Worm (Caenorhabditis elegans) whole organism, young adult: Measurements from ENCODE around the gene crm-1.

Experiments used
- B0035.1 ChIP-seq: sonication (generic microtip); optimal IDR thresholded peaks from 2 replicates; lab custom pipeline; 2016; ENCODE audit warnings: missing genetic modification characterization, mild to moderate bottlenecking, missing compliant biosample characterization, missing genotype, missing genetic modification reagents
- D2030.7 ChIP-seq: fragments of 200-800 bp; sonication (Bioruptor generic); IDR thresholded peaks from 2 replicates; pipeline ENCODE4 v1.3.6; 2022; ENCODE audit warnings: missing genetic modification reagents, missing genetic modification characterization, missing compliant biosample characterization
- F33H1.4 ChIP-seq: fragments of 200-800 bp; sonication (Bioruptor generic); IDR thresholded peaks from 2 replicates; pipeline ENCODE4 v1.3.6; 2022; ENCODE audit warnings: missing genetic modification reagents, missing genetic modification characterization, missing compliant biosample characterization
- F52B5.7 ChIP-seq: sonication (generic microtip); optimal IDR thresholded peaks from 2 replicates; lab custom pipeline; 2016; ENCODE audit warnings: mild to moderate bottlenecking, missing genetic modification characterization, missing compliant biosample characterization
- F57A8.1 ChIP-seq: fragments of 200-800 bp; sonication (Bioruptor generic); optimal IDR thresholded peaks from 2 replicates; lab custom pipeline; 2018; ENCODE audit warnings: mild to moderate bottlenecking, missing genetic modification characterization, moderate library complexity, missing compliant biosample characterization
- K11D2.4 ChIP-seq: fragments of 200-800 bp; sonication (Bioruptor generic); IDR thresholded peaks from 2 replicates; pipeline ENCODE4 v1.3.6; 2022; ENCODE audit warnings: missing genetic modification reagents, missing genetic modification characterization, missing compliant biosample characterization
- Y53G8AR.9 ChIP-seq: fragments of 200-800 bp; sonication (Bioruptor generic); conservative IDR thresholded peaks from 2 replicates; pipeline ENCODE4 v1.3.6; 2022; ENCODE audit warnings: missing genetic modification reagents, missing genetic modification characterization, missing compliant biosample characterization
- Y56A3A.18 ChIP-seq: fragments of 200-800 bp; sonication (Bioruptor generic); IDR thresholded peaks from 2 replicates; pipeline ENCODE4 v1.3.6; 2022; ENCODE audit warnings: missing genetic modification reagents, missing genetic modification characterization, missing compliant biosample characterization
- Y67H2A.10 ChIP-seq: fragments of 200-800 bp; sonication (Bioruptor generic); conservative IDR thresholded peaks from 2 replicates; pipeline ENCODE4 v1.3.6; 2022; ENCODE audit warnings: missing genetic modification reagents, missing genetic modification characterization, missing compliant biosample characterization
- Y79H2A.3 ChIP-seq: fragments of 200-800 bp; sonication (Bioruptor generic); conservative IDR thresholded peaks from 2 replicates; pipeline ENCODE4 v1.3.6; 2022; ENCODE audit warnings: missing genetic modification reagents, missing genetic modification characterization, missing compliant biosample characterization
- Y95B8A.8 ChIP-seq: fragments of 200-800 bp; sonication (Bioruptor generic); IDR thresholded peaks from 2 replicates; pipeline ENCODE4 v1.3.6; 2022; ENCODE audit warnings: missing genetic modification reagents, missing genetic modification characterization, missing compliant biosample characterization
- ZK185.1 ChIP-seq: sonication (generic microtip); optimal IDR thresholded peaks from 2 replicates; lab custom pipeline; 2016; ENCODE audit warnings: mild to moderate bottlenecking, missing genetic modification characterization, missing compliant biosample characterization; ENCODE audit not compliant: poor library complexity, severe bottlenecking
- aptf-2 ChIP-seq: fragments of 200-800 bp; sonication (Bioruptor generic); conservative IDR thresholded peaks from 2 replicates; pipeline ENCODE4 v1.3.6; 2022; ENCODE audit warnings: missing genetic modification reagents, missing genetic modification characterization, missing compliant biosample characterization
- atf-7 ChIP-seq: sonication (generic microtip); optimal IDR thresholded peaks from 2 replicates; lab custom pipeline; 2017; ENCODE audit warnings: mild to moderate bottlenecking, missing genetic modification characterization, missing compliant biosample characterization
- attf-3 ChIP-seq: fragments of 200-800 bp; sonication (Bioruptor generic); conservative IDR thresholded peaks from 2 replicates; pipeline ENCODE4 v1.3.6; 2022; ENCODE audit warnings: missing genetic modification reagents, missing genetic modification characterization, missing compliant biosample characterization
- attf-5 ChIP-seq: fragments of 200-800 bp; sonication (Bioruptor generic); optimal IDR thresholded peaks from 2 replicates; lab custom pipeline; 2018; ENCODE audit warnings: mild to moderate bottlenecking, missing genetic modification characterization, missing compliant biosample characterization
- attf-6 ChIP-seq: fragments of 200-800 bp; sonication (Bioruptor generic); IDR thresholded peaks from 2 replicates; pipeline ENCODE4 v1.3.6; 2022; ENCODE audit warnings: missing genetic modification reagents, missing genetic modification characterization, missing compliant biosample characterization
- ceh-27 ChIP-seq: fragments of 200-800 bp; sonication (Bioruptor generic); optimal IDR thresholded peaks from 2 replicates; lab custom pipeline; 2018; ENCODE audit warnings: mild to moderate bottlenecking, missing genetic modification characterization, moderate library complexity, missing compliant biosample characterization
- ceh-58 ChIP-seq: fragments of 200-800 bp; sonication (Bioruptor generic); IDR thresholded peaks from 2 replicates; pipeline ENCODE4 v1.3.6; 2022; ENCODE audit warnings: missing genetic modification characterization, missing compliant biosample characterization
- die-1 ChIP-seq: sonication (generic microtip); optimal IDR thresholded peaks from 2 replicates; lab custom pipeline; 2016; ENCODE audit warnings: missing genotype, mild to moderate bottlenecking, missing genetic modification characterization, missing compliant biosample characterization
- dox-1 ChIP-seq: fragments of 200-800 bp; sonication (Bioruptor generic); IDR thresholded peaks from 2 replicates; pipeline ENCODE4 v1.3.6; 2022; ENCODE audit warnings: missing genetic modification reagents, missing genetic modification characterization, missing compliant biosample characterization
- dpff-1 ChIP-seq: sonication (generic microtip); optimal IDR thresholded peaks from 2 replicates; lab custom pipeline; 2017; ENCODE audit warnings: mild to moderate bottlenecking, missing genetic modification characterization, missing compliant biosample characterization
- dpl-1 ChIP-seq: fragments of 150-350 bp; optimal IDR thresholded peaks from 2 replicates; lab custom pipeline; 2014; ENCODE audit warnings: missing biosample characterization, missing genetic modification reagents, missing genetic modification characterization
- efl-1 ChIP-seq: fragments of 150-350 bp; optimal IDR thresholded peaks from 2 replicates; lab custom pipeline; 2014; ENCODE audit warnings: missing biosample characterization, missing genetic modification reagents, missing genetic modification characterization
- egl-18 ChIP-seq: fragments of 200-800 bp; sonication (Bioruptor generic); IDR thresholded peaks from 2 replicates; pipeline ENCODE4 v1.3.6; 2022; ENCODE audit warnings: missing genetic modification reagents, missing genetic modification characterization, missing compliant biosample characterization
- him-1 ChIP-seq: sonication (generic microtip); optimal IDR thresholded peaks from 2 replicates; lab custom pipeline; 2016; ENCODE audit warnings: missing genotype, missing genetic modification reagents, missing genetic modification characterization, missing compliant biosample characterization
- hmg-1.2 ChIP-seq: fragments of 200-800 bp; sonication (Bioruptor generic); IDR thresholded peaks from 2 replicates; pipeline ENCODE4 v1.3.6; 2022; ENCODE audit warnings: missing genetic modification reagents, missing genetic modification characterization, missing compliant biosample characterization
- let-526 ChIP-seq: fragments of 200-800 bp; sonication (Bioruptor generic); IDR thresholded peaks from 2 replicates; pipeline ENCODE4 v1.3.6; 2022; ENCODE audit warnings: missing genetic modification reagents, missing genetic modification characterization, missing compliant biosample characterization
- let-607 ChIP-seq, 2 experiments: fragments of 200-800 bp in 1 of 2; sonication (Bioruptor generic) in 1 of 2; sonication (generic microtip) in 1 of 2; optimal IDR thresholded peaks; 2 replicates each; lab custom pipeline; 2016 to 2018; ENCODE audit warnings: mild to moderate bottlenecking in 2 of 2, missing compliant biosample characterization in 2 of 2, missing genetic modification characterization in 2 of 2, moderate library complexity in 2 of 2, missing genotype in 1 of 2
- lin-40 ChIP-seq: sonication (generic microtip); optimal IDR thresholded peaks from 2 replicates; lab custom pipeline; 2016; ENCODE audit warnings: missing genetic modification characterization, mild to moderate bottlenecking, missing compliant biosample characterization, missing genotype, missing genetic modification reagents
- lin-54 ChIP-seq: fragments of 200-800 bp; sonication (Bioruptor generic); optimal IDR thresholded peaks from 2 replicates; lab custom pipeline; 2018; ENCODE audit warnings: mild to moderate bottlenecking, missing genetic modification characterization, missing compliant biosample characterization
- nfyb-1 ChIP-seq: fragments of 200-800 bp; sonication (Bioruptor generic); IDR thresholded peaks from 2 replicates; pipeline ENCODE4 v1.3.6; 2022; ENCODE audit warnings: missing genetic modification reagents, missing genetic modification characterization, missing compliant biosample characterization
- nhr-120 ChIP-seq: fragments of 200-800 bp; sonication (Bioruptor generic); IDR thresholded peaks from 2 replicates; pipeline ENCODE4 v1.3.6; 2022; ENCODE audit warnings: missing genetic modification characterization, missing compliant biosample characterization
- nhr-27 ChIP-seq: fragments of 200-800 bp; sonication (Bioruptor generic); optimal IDR thresholded peaks from 2 replicates; lab custom pipeline; 2018; ENCODE audit warnings: mild to moderate bottlenecking, missing genetic modification characterization, moderate library complexity, missing compliant biosample characterization
- nhr-90 ChIP-seq: sonication (generic microtip); optimal IDR thresholded peaks from 2 replicates; lab custom pipeline; 2016; ENCODE audit warnings: missing genotype, mild to moderate bottlenecking, missing genetic modification characterization, missing compliant biosample characterization
- pbrm-1 ChIP-seq: fragments of 200-800 bp; sonication (Bioruptor generic); IDR thresholded peaks from 2 replicates; pipeline ENCODE4 v1.3.6; 2022; ENCODE audit warnings: missing genetic modification reagents, missing genetic modification characterization, missing compliant biosample characterization
- snpc-1.3 ChIP-seq: sonication (generic microtip); optimal IDR thresholded peaks from 2 replicates; lab custom pipeline; 2017; ENCODE audit warnings: missing genetic modification characterization, mild to moderate bottlenecking, missing compliant biosample characterization, antibody characterized with exemption, moderate library complexity, missing genotype, missing genetic modification reagents; ENCODE audit not compliant: insufficient read depth
- snpc-3.4 ChIP-seq: sonication (generic microtip); optimal IDR thresholded peaks from 2 replicates; lab custom pipeline; 2017; ENCODE audit warnings: missing genetic modification characterization, mild to moderate bottlenecking, missing compliant biosample characterization, antibody characterized with exemption, moderate library complexity, missing genotype, missing genetic modification reagents
- snpc-4 ChIP-seq, 5 experiments: fragments of 150-350 bp in 1 of 5; sonication (generic microtip) in 4 of 5; optimal IDR thresholded peaks; 2 replicates each; lab custom pipeline; 2014 to 2018; ENCODE audit warnings: missing genetic modification characterization in 5 of 5, missing biosample characterization in 3 of 5, antibody characterized with exemption in 2 of 5, mild to moderate bottlenecking in 2 of 5, missing compliant biosample characterization in 2 of 5, missing genotype in 2 of 5, moderate library complexity in 2 of 5, missing genetic modification reagents in 1 of 5
- tlf-1 ChIP-seq: fragments of 200-800 bp; sonication (Bioruptor generic); optimal IDR thresholded peaks from 2 replicates; lab custom pipeline; 2018; ENCODE audit warnings: mild to moderate bottlenecking, missing genetic modification characterization, missing compliant biosample characterization
- unc-130 ChIP-seq: sonication (generic microtip); optimal IDR thresholded peaks from 2 replicates; lab custom pipeline; 2016; ENCODE audit warnings: missing genetic modification reagents, missing genetic modification characterization, missing compliant biosample characterization
- unc-62 ChIP-seq: fragments of 150-350 bp; optimal IDR thresholded peaks from 2 replicates; lab custom pipeline; 2014; ENCODE audit warnings: missing biosample characterization, missing genetic modification reagents, missing genetic modification characterization
- xnd-1 ChIP-seq: sonication (generic microtip); optimal IDR thresholded peaks from 2 replicates; lab custom pipeline; 2016; ENCODE audit warnings: missing genotype, missing genetic modification reagents, missing genetic modification characterization, missing compliant biosample characterization
- zim-3 ChIP-seq: sonication (generic microtip); optimal IDR thresholded peaks from 2 replicates; lab custom pipeline; 2017; ENCODE audit warnings: mild to moderate bottlenecking, missing genetic modification characterization, moderate library complexity, missing compliant biosample characterization
- ztf-25 ChIP-seq: fragments of 200-800 bp; sonication (Bioruptor generic); IDR thresholded peaks from 2 replicates; pipeline ENCODE4 v1.3.6; 2022; ENCODE audit warnings: missing genetic modification reagents, missing genetic modification characterization, missing compliant biosample characterization
- ztf-6 ChIP-seq: fragments of 200-800 bp; sonication (Bioruptor generic); IDR thresholded peaks from 2 replicates; pipeline ENCODE4 v1.3.6; 2022; ENCODE audit warnings: missing genetic modification reagents, missing genetic modification characterization, missing compliant biosample characterization

crm-1 gene

DNA sequence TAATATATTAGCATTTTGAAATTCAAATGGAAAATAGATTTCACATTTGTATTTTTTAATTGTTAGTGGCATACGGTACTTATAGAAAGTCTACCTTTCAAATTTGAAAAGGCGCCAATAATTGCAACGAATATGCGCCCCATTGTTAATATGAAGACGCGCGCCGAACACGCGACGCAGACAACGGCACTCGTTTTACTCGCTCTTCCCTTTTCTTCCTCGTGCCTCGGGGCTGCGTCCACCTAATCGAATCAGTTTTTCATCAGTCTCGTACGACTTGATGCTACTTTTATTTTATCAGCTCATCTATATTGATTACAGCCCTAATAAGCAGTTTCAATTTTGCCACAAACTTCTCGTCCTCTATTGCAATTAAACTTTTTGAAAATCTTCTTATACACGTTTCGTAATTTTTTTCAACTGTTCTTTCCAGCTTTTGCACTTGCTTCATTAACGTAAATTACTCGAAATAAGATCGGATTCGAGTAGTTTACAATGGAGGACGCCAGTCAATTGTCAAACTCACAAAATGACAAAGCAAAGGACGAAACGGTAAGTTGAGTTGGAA lies 30.0 kb upstream of the crm-1 start, which contains the start of gene cash-1:
cash-1 (plus strand) TSS at position 432 of the 568 bp plus-strand sequence.
- TF ChIP-seq him-1 (no peak), D2030.7 (GFP tag; lab: Robert Waterston, UW) (peak; percentile 68), xnd-1 (tag; lab: Kevin White, UChicago) (peak; percentile 43), nhr-90 (tag; lab: Kevin White, UChicago) (no peak), lin-40 (tag; lab: Kevin White, UChicago) (peak; percentile 41), Y79H2A.3 (no peak), dox-1 (GFP tag; lab: Robert Waterston, UW) (peak; percentile 88), Y53G8AR.9 (GFP tag; lab: Robert Waterston, UW) (no peak), ZK185.1 (peak; percentile 47), nhr-120 (GFP tag; lab: Robert Waterston, UW) (no peak), attf-6 (peak; percentile 38; the same call in 1 of the 2 replicates), Y95B8A.8 (GFP tag; lab: Robert Waterston, UW) (peak; percentile 56; the same call in 1 of the 2 replicates), efl-1 (GFP tag; lab: Kevin White, UChicago) (peak; percentile 75), dpl-1 (GFP tag; lab: Kevin White, UChicago) (peak; percentile 68), lin-54 (GFP tag; lab: Kevin White, UChicago) (peak; percentile 83), dpff-1 (tag; lab: Kevin White, UChicago) (no peak), ceh-58 (GFP tag; lab: Robert Waterston, UW) (no peak), die-1 (tag; lab: Kevin White, UChicago) (no peak), Y56A3A.18 (no peak), F33H1.4 (peak; percentile 54), nfyb-1 (peak; percentile 41; the same call in 1 of the 2 replicates), snpc-4 (GFP tag; optimal IDR thresholded peaks at IDR 0.05; lab: Kevin White, UChicago) (no peak), snpc-4 (tag; optimal IDR thresholded peaks at IDR 0.05; lab: Kevin White, UChicago) (peak in 3 of 4 experiments; percentile 43 to 64 (median 52)), let-526 (GFP tag; lab: Robert Waterston, UW) (0 out of 2 replicates have a peak, but pooled peaks have one; percentile 55), attf-3 (GFP tag; lab: Robert Waterston, UW) (no peak), ztf-6 (GFP tag; lab: Robert Waterston, UW) (no peak), F52B5.7 (tag; lab: Kevin White, UChicago) (no peak), let-607 (tag; optimal IDR thresholded peaks at IDR 0.05; lab: Kevin White, UChicago) (peak in 1 of 2 experiments; percentile 12), B0035.1 (no peak), zim-3 (tag; lab: Kevin White, UChicago) (no peak), snpc-1.3 (no peak), F57A8.1 (GFP tag; lab: Kevin White, UChicago) (no peak), unc-62 (GFP tag; lab: Kevin White, UChicago) (no peak), atf-7 (tag; lab: Kevin White, UChicago) (no peak), tlf-1 (GFP tag; lab: Kevin White, UChicago) (peak; percentile 66), pbrm-1 (GFP tag; lab: Robert Waterston, UW) (peak; percentile 37; the same call in 1 of the 2 replicates), hmg-1.2 (peak; percentile 52; the same call in 1 of the 2 replicates), Y67H2A.10 (no peak; the same call in 1 of the 2 replicates), nhr-27 (no peak), egl-18 (no peak), K11D2.4 (GFP tag; lab: Robert Waterston, UW) (no peak), snpc-3.4 (tag; lab: Kevin White, UChicago) (peak; percentile 20), ztf-25 (GFP tag; lab: Robert Waterston, UW) (0 out of 2 replicates have a peak, but pooled peaks have one; percentile 36), unc-130 (no peak), attf-5 (peak; percentile 88), aptf-2 (GFP tag; lab: Robert Waterston, UW) (no peak), ceh-27 (GFP tag; lab: Kevin White, UChicago) (peak; percentile 50)
